Fruit fly (Drosophila melanogaster) whole organism, embryonic: Measurements from ENCODE around the gene CG31189.

Experiments
- Adf1 ChIP-seq: fragments of 200-800 bp; sonication (Bioruptor generic); IDR thresholded peaks from 2 replicates; pipeline ENCODE4 v1.3.6; 2022; ENCODE audit warnings: missing biosample characterization, missing genetic modification characterization
- CG10565 ChIP-seq: fragments of 200-800 bp; sonication (Bioruptor generic); optimal IDR thresholded peaks from 3 replicates; lab custom pipeline; 2016; ENCODE audit warnings: missing biosample characterization, mild to moderate bottlenecking, missing genetic modification characterization
- CG10654 ChIP-seq: fragments of 200-800 bp; sonication (Bioruptor generic); optimal IDR thresholded peaks from 2 replicates; lab custom pipeline; 2016; ENCODE audit warnings: missing biosample characterization, missing genetic modification characterization
- CG12219 ChIP-seq: fragments of 200-800 bp; sonication (Bioruptor generic); optimal IDR thresholded peaks from 3 replicates; lab custom pipeline; 2018; ENCODE audit warnings: missing biosample characterization, mild to moderate bottlenecking, missing genetic modification characterization
- CG12299 ChIP-seq: fragments of 200-800 bp; sonication (Bioruptor generic); optimal IDR thresholded peaks from 2 replicates; lab custom pipeline; 2018; ENCODE audit warnings: missing biosample characterization, mild to moderate bottlenecking, missing genetic modification characterization
- CG12659 ChIP-seq: fragments of 200-800 bp; sonication (Bioruptor generic); optimal IDR thresholded peaks from 3 replicates; lab custom pipeline; 2017; ENCODE audit warnings: mild to moderate bottlenecking, missing biosample characterization, missing genetic modification reagents, missing genetic modification characterization
- CG13296 ChIP-seq: fragments of 200-800 bp; sonication (Bioruptor generic); optimal IDR thresholded peaks from 3 replicates; lab custom pipeline; 2018; ENCODE audit warnings: missing biosample characterization, mild to moderate bottlenecking, missing genetic modification characterization
- CG15269 ChIP-seq: fragments of 200-800 bp; sonication (Bioruptor generic); optimal IDR thresholded peaks from 2 replicates; lab custom pipeline; 2018; ENCODE audit warnings: missing biosample characterization, mild to moderate bottlenecking, missing genetic modification characterization, moderate library complexity
- CG1603 ChIP-seq: fragments of 200-800 bp; sonication (Bioruptor generic); optimal IDR thresholded peaks from 2 replicates; lab custom pipeline; 2019; ENCODE audit warnings: missing biosample characterization, mild to moderate bottlenecking, missing genetic modification characterization, moderate library complexity
- CG1832 ChIP-seq: fragments of 200-800 bp; sonication (Bioruptor generic); optimal IDR thresholded peaks from 2 replicates; lab custom pipeline; 2017; ENCODE audit warnings: missing biosample characterization, mild to moderate bottlenecking, missing genetic modification characterization, inconsistent platforms
- CG18619 ChIP-seq: fragments of 200-800 bp; sonication (Bioruptor generic); optimal IDR thresholded peaks from 3 replicates; lab custom pipeline; 2017; ENCODE audit warnings: missing biosample characterization, mild to moderate bottlenecking, missing genetic modification characterization
- CG2199 ChIP-seq: fragments of 200-800 bp; sonication (Bioruptor generic); IDR thresholded peaks from 3 replicates; pipeline ENCODE4 v1.3.6; 2022; ENCODE audit warnings: missing biosample characterization, missing genetic modification characterization
- CG2889 ChIP-seq: fragments of 200-800 bp; sonication (Bioruptor generic); IDR thresholded peaks from 3 replicates; pipeline ENCODE4 v1.3.6; 2022; ENCODE audit warnings: missing biosample characterization, missing genetic modification characterization
- CG3065 ChIP-seq: fragments of 200-800 bp; sonication (Bioruptor generic); optimal IDR thresholded peaks from 2 replicates; lab custom pipeline; 2016; ENCODE audit warnings: missing biosample characterization, missing genetic modification characterization
- CG31224 ChIP-seq: fragments of 200-800 bp; sonication (Bioruptor generic); IDR thresholded peaks from 2 replicates; pipeline ENCODE4 v1.3.6; 2022; ENCODE audit warnings: missing biosample characterization, missing genetic modification characterization
- CG4617 ChIP-seq: fragments of 200-800 bp; sonication (Bioruptor generic); optimal IDR thresholded peaks from 3 replicates; lab custom pipeline; 2016; ENCODE audit warnings: missing biosample characterization, missing genetic modification characterization, borderline replicate concordance
- CG7839 ChIP-seq: fragments of 200-800 bp; sonication (Bioruptor generic); optimal IDR thresholded peaks from 3 replicates; lab custom pipeline; 2018; ENCODE audit warnings: missing biosample characterization, mild to moderate bottlenecking, missing genetic modification characterization, moderate library complexity
- CG8281 ChIP-seq: fragments of 200-800 bp; sonication (Bioruptor generic); optimal IDR thresholded peaks from 2 replicates; lab custom pipeline; 2018; ENCODE audit warnings: missing biosample characterization, mild to moderate bottlenecking, missing genetic modification characterization, moderate library complexity
- CG8290 ChIP-seq, 3 experiments: fragments of 200-800 bp; sonication (Bioruptor generic); optimal IDR thresholded peaks; 2 replicates each; lab custom pipeline; 2016 to 2019; ENCODE audit warnings: missing biosample characterization in 3 of 3, missing genetic modification characterization in 3 of 3, mild to moderate bottlenecking in 2 of 3, moderate library complexity in 1 of 3
- CTCF ChIP-seq: fragments of 200-800 bp; sonication (Bioruptor generic); optimal IDR thresholded peaks from 2 replicates; lab custom pipeline; 2017; ENCODE audit warnings: missing biosample characterization, mild to moderate bottlenecking, missing genetic modification characterization, moderate library complexity
- Dll ChIP-seq: fragments of 200-800 bp; sonication (Bioruptor generic); IDR thresholded peaks from 4 replicates; pipeline ENCODE4 v1.3.6; 2022; ENCODE audit warnings: missing biosample characterization, missing genetic modification characterization; ENCODE audit not compliant: partially characterized antibody
- MBD-R2 ChIP-seq: fragments of 200-800 bp; sonication (Bioruptor generic); IDR thresholded peaks from 2 replicates; pipeline ENCODE4 v1.3.6; 2022; ENCODE audit warnings: missing biosample characterization, missing genetic modification characterization
- Meics ChIP-seq: fragments of 200-800 bp; sonication (Bioruptor generic); optimal IDR thresholded peaks from 2 replicates; lab custom pipeline; 2017; ENCODE audit warnings: missing biosample characterization, mild to moderate bottlenecking, missing genetic modification characterization
- Opbp ChIP-seq: fragments of 200-800 bp; sonication (Bioruptor generic); IDR thresholded peaks from 3 replicates; pipeline ENCODE4 v1.3.6; 2022; ENCODE audit warnings: missing biosample characterization, missing genetic modification characterization; ENCODE audit not compliant: partially characterized antibody
- Ptx1 ChIP-seq: fragments of 200-800 bp; sonication (Bioruptor generic); IDR thresholded peaks from 2 replicates; pipeline ENCODE4 v1.3.6; 2022; ENCODE audit warnings: missing biosample characterization, missing genetic modification characterization
- YL-1 ChIP-seq: fragments of 200-800 bp; sonication (Bioruptor generic); optimal IDR thresholded peaks from 3 replicates; lab custom pipeline; 2017; ENCODE audit warnings: missing biosample characterization, mild to moderate bottlenecking, missing genetic modification characterization
- dm ChIP-seq: fragments of 200-800 bp; sonication (Bioruptor generic); optimal IDR thresholded peaks from 3 replicates; lab custom pipeline; 2016; ENCODE audit warnings: missing biosample characterization, missing genetic modification characterization
- dmrt11E ChIP-seq: fragments of 200-800 bp; sonication (Bioruptor generic); optimal IDR thresholded peaks from 3 replicates; lab custom pipeline; 2018; ENCODE audit warnings: missing biosample characterization, mild to moderate bottlenecking, missing genetic modification characterization, moderate library complexity
- dysf ChIP-seq: fragments of 200-800 bp; sonication (Bioruptor generic); IDR thresholded peaks from 3 replicates; pipeline ENCODE4 v1.3.6; 2022; ENCODE audit warnings: missing biosample characterization, missing genetic modification characterization
- gem ChIP-seq: fragments of 200-800 bp; sonication (Bioruptor generic); optimal IDR thresholded peaks from 2 replicates; lab custom pipeline; 2019; ENCODE audit warnings: missing biosample characterization, mild to moderate bottlenecking, missing genetic modification characterization, moderate library complexity
- gt ChIP-seq: fragments of 200-800 bp; sonication (Bioruptor generic); IDR thresholded peaks from 2 replicates; pipeline ENCODE4 v1.3.6; 2022; ENCODE audit warnings: missing biosample characterization, missing genetic modification characterization
- kay ChIP-seq: fragments of 200-800 bp; sonication (Bioruptor generic); optimal IDR thresholded peaks from 2 replicates; lab custom pipeline; 2016; ENCODE audit warnings: missing biosample characterization, missing genetic modification characterization
- lab ChIP-seq: fragments of 200-800 bp; sonication (Bioruptor generic); optimal IDR thresholded peaks from 3 replicates; lab custom pipeline; 2017; ENCODE audit warnings: missing biosample characterization, missing genetic modification characterization, mild to moderate bottlenecking, moderate library complexity, missing genetic modification reagents
- lola ChIP-seq, 3 experiments: fragments of >200 bp in 2 of 3; fragments of 200-800 bp in 1 of 3; sonication (Bioruptor generic) in 1 of 3; optimal IDR thresholded peaks; 2 replicates each; lab custom pipeline; 2017 to 2019; ENCODE audit warnings: missing biosample characterization in 3 of 3, missing genetic modification characterization in 3 of 3, mild to moderate bottlenecking in 1 of 3, moderate library complexity in 1 of 3
- pan ChIP-seq, 4 experiments: fragments of >200 bp in 3 of 4; fragments of 200-800 bp in 1 of 4; sonication (Bioruptor generic) in 1 of 4; optimal IDR thresholded peaks in 3 of 4; IDR thresholded peaks in 1 of 4; 2 replicates each; pipeline versions ENCODE4 v1.3.6 to Lab custom; 2017 to 2022; ENCODE audit warnings: missing biosample characterization in 2 of 4, missing genetic modification characterization in 2 of 4, mixed read lengths in 1 of 4
- row ChIP-seq: fragments of 200-800 bp; sonication (Bioruptor generic); IDR thresholded peaks from 3 replicates; pipeline ENCODE4 v1.3.6; 2022; ENCODE audit warnings: missing biosample characterization, missing genetic modification characterization
- run ChIP-seq: fragments of 200-800 bp; sonication (Bioruptor generic); optimal IDR thresholded peaks from 3 replicates; lab custom pipeline; 2018; ENCODE audit warnings: missing biosample characterization, mild to moderate bottlenecking, missing genetic modification characterization
- slou ChIP-seq: fragments of 200-800 bp; sonication (Bioruptor generic); optimal IDR thresholded peaks from 3 replicates; lab custom pipeline; 2016; ENCODE audit warnings: missing biosample characterization, missing genetic modification characterization
- sob ChIP-seq: fragments of 200-800 bp; sonication (Bioruptor generic); IDR thresholded peaks from 2 replicates; pipeline ENCODE4 v1.3.6; 2022; ENCODE audit warnings: missing biosample characterization, missing genetic modification characterization
- ttk ChIP-seq: fragments of 200-800 bp; sonication (Bioruptor generic); IDR thresholded peaks from 2 replicates; pipeline ENCODE4 v2.1.2; 2022; ENCODE audit warnings: missing biosample characterization, missing genetic modification characterization
- tup ChIP-seq: fragments of 200-800 bp; sonication (Bioruptor generic); optimal IDR thresholded peaks from 2 replicates; lab custom pipeline; 2016; ENCODE audit warnings: missing biosample characterization, mild to moderate bottlenecking, missing genetic modification characterization, moderate library complexity
- wor ChIP-seq: fragments of 200-800 bp; sonication (Bioruptor generic); IDR thresholded peaks from 2 replicates; pipeline ENCODE4 v1.3.6; 2022; ENCODE audit warnings: missing biosample characterization, missing genetic modification characterization

Gene CG31189

DNA sequence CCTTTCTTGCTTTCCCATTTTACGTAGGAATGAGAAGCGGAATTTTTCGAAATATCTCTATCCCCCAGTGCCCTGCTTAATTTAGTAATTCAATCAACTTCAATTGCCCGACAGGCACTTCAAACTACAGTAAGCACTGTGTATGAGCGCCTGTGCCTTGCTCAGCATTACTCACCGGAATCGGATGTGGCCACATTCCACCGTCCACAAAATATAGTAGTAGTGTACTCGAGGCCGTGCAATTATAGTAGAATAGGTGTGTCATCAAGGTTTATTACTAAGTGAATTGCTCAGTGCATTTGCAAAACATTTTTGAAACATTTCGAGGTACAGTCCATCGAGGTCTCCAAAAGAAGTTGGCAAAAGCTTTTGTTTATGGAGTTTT, 20.0 kb upstream of the CG31189 start (continued):
- TF ChIP-seq CG1603 (tag; lab: Kevin White, UChicago): peak; percentile 28
- 0 out of 2 replicates have a peak, but pooled peaks have one; percentile 18 for TF ChIP-seq ttk (GFP tag; lab: Robert Waterston, UW)
- no peak for TF ChIP-seq CG12299 (tag; lab: Kevin White, UChicago)
- no peak for TF ChIP-seq Opbp (GFP tag; lab: Robert Waterston, UW)
- TF ChIP-seq lab: no peak
- no peak for TF ChIP-seq CG15269 (tag; lab: Kevin White, UChicago)
- TF ChIP-seq CG4617: no peak
- TF ChIP-seq CG8290 (GFP tag; optimal IDR thresholded peaks at IDR 0.05; lab: Kevin White, UChicago): no peak
- peak in 1 of 2 experiments; percentile 48 for TF ChIP-seq CG8290 (tag; optimal IDR thresholded peaks at IDR 0.05; lab: Kevin White, UChicago)
- no peak for TF ChIP-seq CG10565 (GFP tag; lab: Kevin White, UChicago)
- TF ChIP-seq dysf (GFP tag; lab: Robert Waterston, UW): 0 out of 3 replicates have a peak, but pooled peaks have one; percentile 30
- no peak for TF ChIP-seq dm (GFP tag; lab: Kevin White, UChicago)
- TF ChIP-seq gt: no peak
- no peak for TF ChIP-seq YL-1 (GFP tag; lab: Kevin White, UChicago)
- no peak for TF ChIP-seq Adf1 (GFP tag; lab: Robert Waterston, UW)
- no peak for TF ChIP-seq CG12659 (GFP tag; lab: Kevin White, UChicago)
- TF ChIP-seq gem (tag; lab: Kevin White, UChicago): no peak
- TF ChIP-seq tup (GFP tag; lab: Kevin White, UChicago): no peak
- TF ChIP-seq MBD-R2 (GFP tag; lab: Robert Waterston, UW): no peak
- peak; percentile 40; the same call in 2 of the 3 replicates for TF ChIP-seq row
- no peak for TF ChIP-seq wor (GFP tag; lab: Robert Waterston, UW)
- no peak for TF ChIP-seq CG8281 (tag; lab: Kevin White, UChicago)
- no peak for TF ChIP-seq slou
- TF ChIP-seq CG13296 (GFP tag; lab: Kevin White, UChicago): no peak
- TF ChIP-seq CG1832 (GFP tag; lab: Kevin White, UChicago): no peak
- TF ChIP-seq run (tag; lab: Kevin White, UChicago): no peak
- TF ChIP-seq CG10654 (GFP tag; lab: Kevin White, UChicago): no peak
- TF ChIP-seq pan (optimal IDR thresholded peaks at IDR 0.05; lab: Kevin White, UChicago): no peak
- TF ChIP-seq pan (GFP tag; optimal IDR thresholded peaks at IDR 0.05 in 1 of 2, IDR thresholded peaks at IDR 0.05 in 1 of 2): peak in 1 of 2 experiments; percentile 9
- TF ChIP-seq CG31224 (GFP tag; lab: Robert Waterston, UW): no peak
- TF ChIP-seq kay (GFP tag; lab: Kevin White, UChicago): peak; percentile 51
- TF ChIP-seq CG18619 (GFP tag; lab: Kevin White, UChicago): peak; percentile 24
- TF ChIP-seq CG2199 (GFP tag; lab: Robert Waterston, UW): peak; percentile 62; the same call in 1 of the 3 replicates
- no peak for TF ChIP-seq lola (GFP tag; optimal IDR thresholded peaks at IDR 0.05; lab: Kevin White, UChicago)
- no peak for TF ChIP-seq dmrt11E (tag; lab: Kevin White, UChicago)
- 0 out of 3 replicates have a peak, but pooled peaks have one; percentile 10 for TF ChIP-seq CG2889 (GFP tag; lab: Robert Waterston, UW)
- TF ChIP-seq Ptx1: 0 out of 2 replicates have a peak, but pooled peaks have one; percentile 17
- peak; percentile 40; the same call in 1 of the 2 replicates for TF ChIP-seq sob (GFP tag; lab: Robert Waterston, UW)
- no peak for TF ChIP-seq CG3065 (GFP tag; lab: Kevin White, UChicago)
- TF ChIP-seq CTCF (GFP tag; lab: Kevin White, UChicago): no peak
- TF ChIP-seq CG7839: no peak
- TF ChIP-seq Meics: no peak
- TF ChIP-seq Dll (GFP tag; lab: Robert Waterston, UW): no peak
- no peak for TF ChIP-seq CG12219 (GFP tag; lab: Kevin White, UChicago)
